Worm (Caenorhabditis elegans): Measurements from ENCODE around the gene gpa-17.

gpa-17 gene

ce11 chrIII:2596984-2597454 lies 10.7 kb downstream of the gpa-17 start, which contains the start of gene apb-1 (continued):
- TF ChIP-seq tbx-2 (tag; optimal IDR thresholded peaks at IDR 0.05) = peak; percentile 97
- peak; percentile 94 to 96 for TF ChIP-seq lsy-2 (tag; optimal IDR thresholded peaks at IDR 0.05)
- peak; percentile 88 for TF ChIP-seq zip-4 (GFP tag; optimal IDR thresholded peaks at IDR 0.05)
- TF ChIP-seq unc-130 (tag; optimal IDR thresholded peaks at IDR 0.05) = peak; percentile 76
- peak; percentile 57 for TF ChIP-seq nhr-237 (tag; optimal IDR thresholded peaks at IDR 0.05)
- TF ChIP-seq nhr-11 (tag; optimal IDR thresholded peaks at IDR 0.05) = peak; percentile 70
- peak; percentile 96 for TF ChIP-seq lin-13 (GFP tag; optimal IDR thresholded peaks at IDR 0.05)
- TF ChIP-seq blmp-1 (tag; optimal IDR thresholded peaks at IDR 0.05) = peak; percentile 84
- TF ChIP-seq alr-1 (tag; optimal IDR thresholded peaks at IDR 0.05; ENCODE audit: borderline replicate concordance) = no peak
- no peak for TF ChIP-seq pag-3 (tag; optimal IDR thresholded peaks at IDR 0.05; ENCODE audit: borderline replicate concordance, insufficient read depth)
- TF ChIP-seq ztf-11 (tag; optimal IDR thresholded peaks at IDR 0.05) = peak in 1 of 2 experiments; percentile 87
- TF ChIP-seq hpl-2 (GFP tag; optimal IDR thresholded peaks at IDR 0.05) = peak; percentile 83
- no peak for TF ChIP-seq nhr-76 (tag; optimal IDR thresholded peaks at IDR 0.05)
- no peak for TF ChIP-seq rnt-1 (tag; optimal IDR thresholded peaks at IDR 0.05)
- TF ChIP-seq dpl-1 (GFP tag; optimal IDR thresholded peaks at IDR 0.05) = peak; percentile 84 to 87 (median 85)
- peak; percentile 96 for TF ChIP-seq unc-86 (tag; optimal IDR thresholded peaks at IDR 0.05)
- no peak for TF ChIP-seq ets-5 (GFP tag; IDR thresholded peaks at IDR 0.05)
- no peak for TF ChIP-seq Y116A8C.19 (tag; optimal IDR thresholded peaks at IDR 0.05; ENCODE audit: borderline replicate concordance)
- TF ChIP-seq hlh-17 (GFP tag; optimal IDR thresholded peaks at IDR 0.05; ENCODE audit: borderline replicate concordance) = no peak
- peak; percentile 96 for TF ChIP-seq nhr-90 (tag; optimal IDR thresholded peaks at IDR 0.05; ENCODE audit: poor library complexity)
- peak; percentile 95 for TF ChIP-seq lin-39 (tag; optimal IDR thresholded peaks at IDR 0.05)
- TF ChIP-seq mdl-1 (tag; optimal IDR thresholded peaks at IDR 0.05) = peak in 1 of 2 experiments; percentile 83
- TF ChIP-seq sox-4 (tag; optimal IDR thresholded peaks at IDR 0.05) = peak; percentile 88
- TF ChIP-seq dsc-1 (tag; optimal IDR thresholded peaks at IDR 0.05) = peak; percentile 95
- peak; percentile 74 for TF ChIP-seq F16B12.6 (tag; optimal IDR thresholded peaks at IDR 0.05)
- peak; percentile 85 to 88 for TF ChIP-seq efl-1 (optimal IDR thresholded peaks at IDR 0.05)
- TF ChIP-seq efl-1 (GFP tag; optimal IDR thresholded peaks at IDR 0.05 in 1 of 2) = peak; percentile 83 to 98
- TF ChIP-seq ces-1 (GFP tag; optimal IDR thresholded peaks at IDR 0.05) = no peak
- TF ChIP-seq zag-1 (tag; optimal IDR thresholded peaks at IDR 0.05) = peak; percentile 75
- peak; percentile 38 for TF ChIP-seq ceh-63 (GFP tag; optimal IDR thresholded peaks at IDR 0.05)
- TF ChIP-seq irx-1 (tag; optimal IDR thresholded peaks at IDR 0.05) = peak; percentile 92
- TF ChIP-seq swsn-7 (tag; optimal IDR thresholded peaks at IDR 0.05) = peak; percentile 98
- peak; percentile 80 for TF ChIP-seq lin-15B (tag; optimal IDR thresholded peaks at IDR 0.05)
- peak; percentile 83 for TF ChIP-seq C04F5.9 (tag; optimal IDR thresholded peaks at IDR 0.05)
- TF ChIP-seq hlh-4 (tag; optimal IDR thresholded peaks at IDR 0.05) = no peak
- TF ChIP-seq lin-35 (GFP tag; optimal IDR thresholded peaks at IDR 0.05) = peak; percentile 88 to 89
- TF ChIP-seq C34B4.2 (tag; optimal IDR thresholded peaks at IDR 0.05) = peak; percentile 55
- peak; percentile 98 for TF ChIP-seq nhr-47 (tag; optimal IDR thresholded peaks at IDR 0.05)
- no peak for TF ChIP-seq tlp-1 (tag; optimal IDR thresholded peaks at IDR 0.05)
- peak; percentile 98 for TF ChIP-seq snu-23 (GFP tag; optimal IDR thresholded peaks at IDR 0.05)
- TF ChIP-seq pax-3 (tag; optimal IDR thresholded peaks at IDR 0.05) = peak; percentile 86
- no peak for TF ChIP-seq unc-62 (GFP tag; optimal IDR thresholded peaks at IDR 0.05)
- TF ChIP-seq mef-2 (tag; optimal IDR thresholded peaks at IDR 0.05) = no peak
- TF ChIP-seq egl-27 (tag; optimal IDR thresholded peaks at IDR 0.05) = peak; percentile 13 to 51
- peak; percentile 92 for TF ChIP-seq C16A3.4 (tag; optimal IDR thresholded peaks at IDR 0.05)
- TF ChIP-seq ceh-82 (tag; optimal IDR thresholded peaks at IDR 0.05) = peak; percentile 96 to 97 (median 97)
- TF ChIP-seq mab-9 (GFP tag; IDR thresholded peaks at IDR 0.05) = peak; percentile 88
- TF ChIP-seq vab-15 (tag; optimal IDR thresholded peaks at IDR 0.05) = no peak

All from whole organism, L1 larva.